Worm (Caenorhabditis elegans): ENCODE results near the gene ctsa-2.

- TF ChIP-seq snpc-4 (tag; optimal IDR thresholded peaks at IDR 0.05): no peak
- no peak for TF ChIP-seq zip-2 (tag; optimal IDR thresholded peaks at IDR 0.05)
- TF ChIP-seq nhr-102 (tag; optimal IDR thresholded peaks at IDR 0.05): no peak
- no peak for TF ChIP-seq mxl-2 (GFP tag; conservative IDR thresholded peaks at IDR 0.05)
- no peak for TF ChIP-seq pqm-1 (tag; optimal IDR thresholded peaks at IDR 0.05)
- no peak for TF ChIP-seq fkh-10 (GFP tag; optimal IDR thresholded peaks at IDR 0.05)
- TF ChIP-seq arid-1 (GFP tag; conservative IDR thresholded peaks at IDR 0.05): no peak
- TF ChIP-seq pha-4 (GFP tag; IDR thresholded peaks at IDR 0.05): no peak
- no peak for TF ChIP-seq pha-4 (tag; optimal IDR thresholded peaks at IDR 0.05)
- TF ChIP-seq ctbp-1 (GFP tag; IDR thresholded peaks at IDR 0.05): no peak
- TF ChIP-seq mdl-1 (tag; optimal IDR thresholded peaks at IDR 0.05): no peak
- TF ChIP-seq nhr-11 (tag; optimal IDR thresholded peaks at IDR 0.05): no peak
- TF ChIP-seq fos-1 (tag; optimal IDR thresholded peaks at IDR 0.05): no peak
- no peak for TF ChIP-seq nhr-6 (tag; optimal IDR thresholded peaks at IDR 0.05)
- no peak for TF ChIP-seq zfp-3 (GFP tag; conservative IDR thresholded peaks at IDR 0.05)
These were observed 7.1 kb upstream of the ctsa-2 start, which contains the start of gene K10C2.8 for ce11 chrX:6437545-6437944.
